Worm (Caenorhabditis elegans) whole organism, midembryonic: ENCODE data around the gene F58F12.12.

Source experiments
- T22C8.4 ChIP-seq: fragments of 200-800 bp; sonication (Bioruptor generic); IDR thresholded peaks from 2 replicates; pipeline ENCODE4 v1.3.6; 2022; ENCODE audit warnings: missing genetic modification characterization, missing compliant biosample characterization
- cog-1 ChIP-seq: sonication (generic microtip); optimal IDR thresholded peaks from 2 replicates; lab custom pipeline; 2016; ENCODE audit warnings: missing genetic modification characterization, missing compliant biosample characterization
- flt-1 ChIP-seq: fragments of 200-800 bp; sonication (Bioruptor generic); IDR thresholded peaks from 2 replicates; pipeline ENCODE4 v1.3.6; 2022; ENCODE audit warnings: missing genetic modification characterization, missing compliant biosample characterization
- med-1 ChIP-seq: sonication (generic microtip); optimal IDR thresholded peaks from 2 replicates; lab custom pipeline; 2017; ENCODE audit warnings: missing genetic modification characterization, mild to moderate bottlenecking, missing compliant biosample characterization, antibody characterized with exemption, missing genetic modification reagents; ENCODE audit not compliant: insufficient read depth
- tab-1 ChIP-seq: fragments of 200-800 bp; sonication (Bioruptor generic); IDR thresholded peaks from 2 replicates; pipeline ENCODE4 v1.3.6; 2022; ENCODE audit warnings: missing genetic modification characterization, missing compliant biosample characterization
- ztf-23 ChIP-seq: fragments of 200-800 bp; sonication (Bioruptor generic); IDR thresholded peaks from 2 replicates; pipeline ENCODE4 v1.3.6; 2022; ENCODE audit warnings: missing genetic modification reagents, missing genetic modification characterization, missing compliant biosample characterization

DNA sequence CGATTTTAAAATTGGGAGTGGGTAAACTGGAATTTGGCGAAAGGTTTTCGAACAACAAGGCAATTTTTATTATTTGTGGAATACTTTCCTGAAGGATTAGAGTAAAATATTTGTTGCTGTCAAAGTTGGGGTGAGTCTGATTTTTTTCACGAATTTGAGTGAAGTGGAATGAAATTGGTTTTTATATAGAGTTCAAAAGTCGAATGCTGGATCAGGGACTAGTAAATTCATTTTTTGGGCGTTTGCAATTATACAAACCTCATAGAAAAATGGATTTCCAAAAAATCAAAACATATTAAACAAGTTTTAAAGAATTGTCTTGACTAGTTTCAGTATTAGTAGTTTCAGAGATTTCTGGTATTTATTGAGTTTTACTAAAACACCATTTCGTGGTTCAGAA, 41.0 kb upstream of the F58F12.12 start, which contains the start of gene C32D5.7:
- no peak for TF ChIP-seq ztf-23
- TF ChIP-seq tab-1 (GFP tag; lab: Robert Waterston, UW): no peak
- no peak for TF ChIP-seq flt-1
- no peak for TF ChIP-seq T22C8.4 (GFP tag; lab: Robert Waterston, UW)
- TF ChIP-seq cog-1: no peak
- no peak for TF ChIP-seq med-1 (GFP tag; lab: Kevin White, UChicago)
